Worm (Caenorhabditis elegans): ENCODE measurements around the gene F53F4.12.

F53F4.12 gene

DNA sequence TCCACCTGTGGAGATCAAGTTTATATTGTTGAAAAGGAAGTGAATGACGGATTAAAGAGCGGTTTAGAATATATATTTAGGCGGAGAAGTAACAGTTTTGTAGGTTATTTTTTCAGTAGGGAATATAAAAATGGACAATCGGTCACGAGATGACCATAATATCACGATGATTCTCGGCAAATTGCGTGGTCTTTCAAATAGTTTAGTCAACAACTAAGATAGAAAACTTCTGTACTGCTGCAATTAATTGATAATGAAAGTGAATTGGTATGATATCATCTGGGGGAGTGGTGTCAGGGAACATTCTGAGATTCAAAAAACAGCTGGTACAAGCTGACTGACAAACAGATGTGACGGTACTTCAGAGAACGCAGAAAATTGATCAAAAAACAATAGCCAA, 17.4 kb upstream of the F53F4.12 start:
- TF ChIP-seq crh-2 (tag; optimal IDR thresholded peaks at IDR 0.05) (peak; percentile 15), dmd-4 (tag; optimal IDR thresholded peaks at IDR 0.05) (no peak), nhr-25 (tag; optimal IDR thresholded peaks at IDR 0.05) (peak; percentile 36), ama-1 (optimal IDR thresholded peaks at IDR 0.05) (no peak), sma-9 (GFP tag; optimal IDR thresholded peaks at IDR 0.05) (peak; percentile 44), sma-9 (tag; optimal IDR thresholded peaks at IDR 0.05) (no peak), blmp-1 (tag; optimal IDR thresholded peaks at IDR 0.05; ENCODE audit: insufficient read depth) (peak; percentile 90), sma-3 (GFP tag; optimal IDR thresholded peaks at IDR 0.05) (peak; percentile 60)

DNA sequence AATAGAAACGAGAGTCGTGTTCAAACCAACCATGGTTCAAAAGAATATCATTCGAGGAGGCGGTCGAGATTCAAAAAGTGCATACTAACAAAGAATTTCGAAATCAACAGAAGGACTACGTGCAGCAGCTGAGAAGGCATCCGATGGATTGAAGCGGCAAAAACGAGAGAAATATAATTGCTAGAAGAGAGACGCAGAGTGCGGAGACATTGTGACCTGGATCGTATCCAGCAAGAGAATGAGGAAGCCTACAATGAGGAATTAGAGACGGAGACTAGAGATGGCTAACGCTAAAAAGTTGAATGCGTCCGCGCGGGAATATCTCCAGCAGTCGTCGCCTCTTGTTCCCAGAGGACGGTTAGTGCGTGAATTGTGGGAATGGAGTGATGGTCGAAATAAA, 16.0 kb upstream of the F53F4.12 start:
- TF ChIP-seq nhr-21 (tag; optimal IDR thresholded peaks at IDR 0.05) (peak; percentile 20), F13H6.1 (tag; optimal IDR thresholded peaks at IDR 0.05) (no peak)

DNA sequence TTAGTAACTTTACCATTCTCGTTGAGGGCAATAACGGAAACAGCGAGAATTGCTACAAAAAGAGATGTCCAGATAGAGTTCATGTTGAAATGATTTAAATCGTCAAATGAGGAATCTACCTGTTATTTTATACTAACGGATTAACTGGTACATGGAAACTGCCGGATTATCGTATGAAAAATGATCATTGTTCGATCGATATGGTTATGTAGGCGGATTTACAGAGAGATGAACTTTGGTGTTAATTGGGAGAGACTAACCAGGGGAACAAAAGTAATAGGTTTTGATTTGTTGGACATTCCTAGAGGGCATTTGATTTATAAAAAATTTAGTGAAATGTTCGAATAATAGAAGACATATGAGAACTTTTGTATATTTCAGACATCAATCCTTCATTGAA, 14.1 kb upstream of the F53F4.12 start, which contains the start of gene spig-9:
Gene spig-9, minus strand, starts transcription at position 101 of the 400 bp plus-strand sequence.
- TF ChIP-seq mdl-1 (tag; optimal IDR thresholded peaks at IDR 0.05) (no peak), nhr-21 (tag; optimal IDR thresholded peaks at IDR 0.05) (no peak), blmp-1 (tag; optimal IDR thresholded peaks at IDR 0.05; ENCODE audit: insufficient read depth) (no peak), F13H6.1 (tag; optimal IDR thresholded peaks at IDR 0.05) (no peak), sem-4 (tag; optimal IDR thresholded peaks at IDR 0.05) (no peak)

DNA sequence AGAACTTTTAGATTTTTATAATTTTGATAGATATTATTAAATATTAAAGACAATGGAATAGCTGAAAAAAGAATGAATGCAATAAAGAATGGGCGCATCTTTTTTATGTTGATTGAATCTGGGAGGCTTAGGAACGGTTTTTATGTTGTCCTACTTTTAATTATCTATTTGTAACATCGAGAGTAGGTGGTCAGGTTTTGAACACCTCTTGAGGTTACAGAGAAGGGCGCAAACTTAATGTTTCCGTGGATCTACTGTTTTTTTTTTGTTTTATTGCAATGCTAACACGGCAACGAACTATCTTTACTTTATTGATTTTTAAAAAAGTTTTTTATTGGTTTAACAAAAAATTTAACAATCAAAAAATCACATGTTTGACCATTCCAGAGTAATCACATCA, 12.0 kb upstream of the F53F4.12 start, which contains the start of gene F53F4.7:
Gene F53F4.7, minus strand, starts transcription at position 101 of the 400 bp plus-strand sequence.
- TF ChIP-seq egl-27 (tag; optimal IDR thresholded peaks at IDR 0.05), result no peak
- no peak for TF ChIP-seq unc-55 (GFP tag; optimal IDR thresholded peaks at IDR 0.05)
- TF ChIP-seq mab-5 (tag; optimal IDR thresholded peaks at IDR 0.05), result no peak
- no peak for TF ChIP-seq mbf-1 (tag; optimal IDR thresholded peaks at IDR 0.05)

DNA sequence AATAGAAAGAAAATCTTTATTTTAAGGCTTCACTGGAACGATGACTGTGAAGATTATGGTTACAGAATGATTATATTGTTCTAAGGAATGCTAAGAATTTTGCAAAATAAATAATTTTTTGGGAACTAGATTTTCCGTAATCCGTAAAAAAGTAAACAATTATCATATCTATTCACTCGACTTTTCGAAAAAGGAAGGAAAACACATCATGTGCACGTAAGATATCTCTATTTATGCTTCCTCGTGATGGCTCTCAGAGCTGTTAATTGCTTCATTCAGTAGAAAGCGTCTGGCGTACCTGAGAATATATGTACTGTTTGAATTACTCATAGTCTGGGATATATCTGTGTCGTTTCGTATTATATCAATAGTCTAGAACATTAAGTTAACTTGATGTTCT, 6.1 kb upstream of the F53F4.12 start, which contains the start of gene srd-11:
Gene srd-11, minus strand, starts transcription at position 101 of the 400 bp plus-strand sequence.
- TF ChIP-seq nhr-10 (tag; optimal IDR thresholded peaks at IDR 0.05), result no peak
- no peak for TF ChIP-seq Y55F3AM.14 (GFP tag; optimal IDR thresholded peaks at IDR 0.05)
- no peak for TF ChIP-seq nhr-11 (tag; optimal IDR thresholded peaks at IDR 0.05)
- no peak for TF ChIP-seq nhr-25 (tag; optimal IDR thresholded peaks at IDR 0.05)
- no peak for TF ChIP-seq blmp-1 (tag; optimal IDR thresholded peaks at IDR 0.05; ENCODE audit: insufficient read depth)
- TF ChIP-seq nhr-23 (tag; optimal IDR thresholded peaks at IDR 0.05), result no peak
- TF ChIP-seq F13H6.1 (tag; optimal IDR thresholded peaks at IDR 0.05), result no peak
- TF ChIP-seq R02D3.7 (tag; optimal IDR thresholded peaks at IDR 0.05), result no peak

DNA sequence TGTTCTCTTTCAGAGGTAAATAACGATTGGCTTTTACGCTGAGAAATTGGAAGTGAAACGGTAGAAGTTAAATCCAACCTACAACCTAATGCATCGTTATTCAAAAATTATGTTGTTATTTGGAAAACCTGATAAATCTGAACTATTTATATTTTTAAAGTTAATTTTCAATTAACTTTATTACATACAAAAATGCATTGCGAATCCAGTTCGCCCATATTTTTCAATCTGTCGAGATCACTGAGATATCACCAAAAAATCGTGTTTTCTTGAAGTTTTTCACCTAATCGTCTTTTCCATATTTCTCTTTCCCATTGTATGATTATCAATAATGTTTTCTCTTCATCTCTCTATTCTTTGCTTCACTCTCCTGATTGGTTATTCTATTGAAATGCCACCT, 5.2 kb upstream of the F53F4.12 start, which contains the start of gene F53F4.15:
Gene F53F4.15, plus strand, starts transcription at position 301 of the 400 bp plus-strand sequence.
- no peak for TF ChIP-seq elt-1 (tag; optimal IDR thresholded peaks at IDR 0.05)
- no peak for TF ChIP-seq snpc-4 (tag; optimal IDR thresholded peaks at IDR 0.05)
- no peak for TF ChIP-seq lin-39 (tag; optimal IDR thresholded peaks at IDR 0.05)
- no peak for TF ChIP-seq elt-3 (tag; optimal IDR thresholded peaks at IDR 0.05)
- no peak for TF ChIP-seq unc-62 (GFP tag; optimal IDR thresholded peaks at IDR 0.05)

DNA sequence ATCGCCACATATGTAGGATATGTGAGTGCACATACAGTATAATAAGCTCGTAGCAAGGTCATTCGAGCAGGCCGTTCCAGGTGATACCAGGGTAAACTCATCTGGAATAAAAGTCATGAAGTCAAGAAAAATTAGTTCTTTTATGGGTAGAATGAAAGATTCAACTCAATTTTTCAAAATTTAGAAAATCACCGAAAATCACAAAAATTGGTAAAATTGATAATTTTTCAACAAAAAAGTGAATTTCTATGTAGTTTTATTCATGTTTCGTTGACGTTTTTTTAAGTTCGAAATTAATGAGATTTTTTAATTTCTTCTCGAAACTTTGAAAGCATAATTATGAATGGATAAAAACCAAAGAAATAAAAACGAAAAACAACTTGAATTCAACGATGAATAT, 4.1 kb upstream of the F53F4.12 start, which contains the start of gene F53F4.16:
Gene F53F4.16, minus strand, starts transcription at position 101 of the 400 bp plus-strand sequence.
- TF ChIP-seq R02D3.7 (tag; optimal IDR thresholded peaks at IDR 0.05) (no peak), mbf-1 (tag; optimal IDR thresholded peaks at IDR 0.05) (no peak), sma-3 (GFP tag; optimal IDR thresholded peaks at IDR 0.05) (no peak), peb-1 (tag; optimal IDR thresholded peaks at IDR 0.05) (no peak), unc-39 (tag; optimal IDR thresholded peaks at IDR 0.05) (no peak), Y55F3AM.14 (GFP tag; optimal IDR thresholded peaks at IDR 0.05) (no peak), skn-1 (tag; optimal IDR thresholded peaks at IDR 0.05) (no peak), mdl-1 (tag; optimal IDR thresholded peaks at IDR 0.05) (no peak), nhr-237 (tag; optimal IDR thresholded peaks at IDR 0.05) (no peak), alr-1 (tag; optimal IDR thresholded peaks at IDR 0.05) (no peak), blmp-1 (tag; optimal IDR thresholded peaks at IDR 0.05; ENCODE audit: insufficient read depth) (no peak), nhr-11 (tag; optimal IDR thresholded peaks at IDR 0.05) (no peak), egl-27 (tag; optimal IDR thresholded peaks at IDR 0.05) (no peak)

All from whole organism, L2 larva.